Worm (Caenorhabditis elegans) whole organism, young adult: Measurements from ENCODE around the gene T13C5.7.

Experiments used
- B0261.1 ChIP-seq: sonication (generic microtip); optimal IDR thresholded peaks from 2 replicates; lab custom pipeline; 2016; ENCODE audit warnings: mild to moderate bottlenecking, missing genetic modification characterization, moderate library complexity, missing compliant biosample characterization
- D2030.7 ChIP-seq: fragments of 200-800 bp; sonication (Bioruptor generic); IDR thresholded peaks from 2 replicates; pipeline ENCODE4 v1.3.6; 2022; ENCODE audit warnings: missing genetic modification reagents, missing genetic modification characterization, missing compliant biosample characterization
- F23B12.7 ChIP-seq: sonication (generic microtip); optimal IDR thresholded peaks from 2 replicates; lab custom pipeline; 2017; ENCODE audit warnings: missing genetic modification characterization, mild to moderate bottlenecking, missing compliant biosample characterization, antibody characterized with exemption, moderate library complexity; ENCODE audit not compliant: insufficient read depth
- F39B2.1 ChIP-seq: fragments of 200-800 bp; sonication (Bioruptor generic); IDR thresholded peaks from 2 replicates; pipeline ENCODE4 v1.3.6; 2022; ENCODE audit warnings: missing genetic modification reagents, missing genetic modification characterization, missing compliant biosample characterization
- F52B5.7 ChIP-seq: sonication (generic microtip); optimal IDR thresholded peaks from 2 replicates; lab custom pipeline; 2016; ENCODE audit warnings: mild to moderate bottlenecking, missing genetic modification characterization, missing compliant biosample characterization
- F57A8.1 ChIP-seq: fragments of 200-800 bp; sonication (Bioruptor generic); optimal IDR thresholded peaks from 2 replicates; lab custom pipeline; 2018; ENCODE audit warnings: mild to moderate bottlenecking, missing genetic modification characterization, moderate library complexity, missing compliant biosample characterization
- F57C9.4 ChIP-seq: sonication (generic microtip); optimal IDR thresholded peaks from 2 replicates; lab custom pipeline; 2017; ENCODE audit warnings: mild to moderate bottlenecking, missing genetic modification characterization, missing compliant biosample characterization
- Y56A3A.18 ChIP-seq: fragments of 200-800 bp; sonication (Bioruptor generic); IDR thresholded peaks from 2 replicates; pipeline ENCODE4 v1.3.6; 2022; ENCODE audit warnings: missing genetic modification reagents, missing genetic modification characterization, missing compliant biosample characterization
- Y67H2A.10 ChIP-seq: fragments of 200-800 bp; sonication (Bioruptor generic); conservative IDR thresholded peaks from 2 replicates; pipeline ENCODE4 v1.3.6; 2022; ENCODE audit warnings: missing genetic modification reagents, missing genetic modification characterization, missing compliant biosample characterization
- Y79H2A.3 ChIP-seq: fragments of 200-800 bp; sonication (Bioruptor generic); conservative IDR thresholded peaks from 2 replicates; pipeline ENCODE4 v1.3.6; 2022; ENCODE audit warnings: missing genetic modification reagents, missing genetic modification characterization, missing compliant biosample characterization
- aptf-2 ChIP-seq: fragments of 200-800 bp; sonication (Bioruptor generic); conservative IDR thresholded peaks from 2 replicates; pipeline ENCODE4 v1.3.6; 2022; ENCODE audit warnings: missing genetic modification reagents, missing genetic modification characterization, missing compliant biosample characterization
- athp-1 ChIP-seq: sonication (generic microtip); optimal IDR thresholded peaks from 2 replicates; lab custom pipeline; 2017; ENCODE audit warnings: mild to moderate bottlenecking, missing genetic modification characterization, missing compliant biosample characterization
- attf-5 ChIP-seq: fragments of 200-800 bp; sonication (Bioruptor generic); optimal IDR thresholded peaks from 2 replicates; lab custom pipeline; 2018; ENCODE audit warnings: mild to moderate bottlenecking, missing genetic modification characterization, missing compliant biosample characterization
- bed-2 ChIP-seq: fragments of 200-800 bp; sonication (Bioruptor generic); IDR thresholded peaks from 2 replicates; pipeline ENCODE4 v1.3.6; 2022; ENCODE audit warnings: missing genetic modification reagents, missing genetic modification characterization, missing compliant biosample characterization
- ccch-3 ChIP-seq: fragments of 200-800 bp; sonication (Bioruptor generic); optimal IDR thresholded peaks from 2 replicates; lab custom pipeline; 2018; ENCODE audit warnings: mild to moderate bottlenecking, missing genetic modification characterization, missing compliant biosample characterization
- cebp-2 ChIP-seq: fragments of 200-800 bp; sonication (Bioruptor generic); IDR thresholded peaks from 2 replicates; pipeline ENCODE4 v1.3.6; 2022; ENCODE audit warnings: missing genetic modification characterization, missing compliant biosample characterization
- ceh-27 ChIP-seq: fragments of 200-800 bp; sonication (Bioruptor generic); optimal IDR thresholded peaks from 2 replicates; lab custom pipeline; 2018; ENCODE audit warnings: mild to moderate bottlenecking, missing genetic modification characterization, moderate library complexity, missing compliant biosample characterization
- ceh-79 ChIP-seq: sonication (generic microtip); optimal IDR thresholded peaks from 2 replicates; lab custom pipeline; 2017; ENCODE audit warnings: mild to moderate bottlenecking, missing genetic modification characterization, missing compliant biosample characterization
- die-1 ChIP-seq: sonication (generic microtip); optimal IDR thresholded peaks from 2 replicates; lab custom pipeline; 2016; ENCODE audit warnings: missing genotype, mild to moderate bottlenecking, missing genetic modification characterization, missing compliant biosample characterization
- dpff-1 ChIP-seq: sonication (generic microtip); optimal IDR thresholded peaks from 2 replicates; lab custom pipeline; 2017; ENCODE audit warnings: mild to moderate bottlenecking, missing genetic modification characterization, missing compliant biosample characterization
- ets-4 ChIP-seq: fragments of 200-800 bp; sonication (Bioruptor generic); optimal IDR thresholded peaks from 2 replicates; lab custom pipeline; 2018; ENCODE audit warnings: mild to moderate bottlenecking, missing genetic modification characterization, missing compliant biosample characterization
- gei-17 ChIP-seq: fragments of 200-800 bp; sonication (Bioruptor generic); optimal IDR thresholded peaks from 2 replicates; lab custom pipeline; 2018; ENCODE audit warnings: mild to moderate bottlenecking, missing genetic modification characterization, missing compliant biosample characterization
- hlh-12 ChIP-seq: sonication (generic microtip); optimal IDR thresholded peaks from 2 replicates; lab custom pipeline; 2016; ENCODE audit warnings: missing genetic modification characterization, missing compliant biosample characterization
- hmg-20 ChIP-seq: fragments of 200-800 bp; sonication (Bioruptor generic); IDR thresholded peaks from 2 replicates; pipeline ENCODE4 v1.3.6; 2022; ENCODE audit warnings: missing genetic modification reagents, missing genetic modification characterization, missing compliant biosample characterization
- hsf-1 ChIP-seq: fragments of 200-800 bp; sonication (Bioruptor generic); IDR thresholded peaks from 2 replicates; pipeline ENCODE4 v1.3.6; 2022; ENCODE audit warnings: missing genetic modification reagents, missing genetic modification characterization, missing compliant biosample characterization
- lin-26 ChIP-seq: fragments of 200-800 bp; sonication (Bioruptor generic); IDR thresholded peaks from 2 replicates; pipeline ENCODE4 v1.3.6; 2022; ENCODE audit warnings: missing genetic modification reagents, missing genetic modification characterization, missing compliant biosample characterization
- lin-35 ChIP-seq, 3 experiments: fragments of 150-350 bp in 2 of 3; sonication (generic microtip) in 1 of 3; optimal IDR thresholded peaks; 2 replicates each; lab custom pipeline; 2014 to 2018; ENCODE audit warnings: missing biosample characterization in 3 of 3, missing genetic modification characterization in 3 of 3, missing genetic modification reagents in 3 of 3
- lsl-1 ChIP-seq: fragments of 200-800 bp; sonication (Bioruptor generic); optimal IDR thresholded peaks from 2 replicates; lab custom pipeline; 2018; ENCODE audit warnings: mild to moderate bottlenecking, missing genetic modification characterization, moderate library complexity, missing compliant biosample characterization
- madf-8 ChIP-seq: fragments of 200-800 bp; sonication (Bioruptor generic); conservative IDR thresholded peaks from 2 replicates; pipeline ENCODE4 v1.3.6; 2022; ENCODE audit warnings: missing genetic modification reagents, missing genetic modification characterization, missing compliant biosample characterization
- mcd-1 ChIP-seq: fragments of 200-800 bp; sonication (Bioruptor generic); IDR thresholded peaks from 2 replicates; pipeline ENCODE4 v1.3.6; 2022; ENCODE audit warnings: missing genetic modification reagents, missing genetic modification characterization, missing compliant biosample characterization
- mel-28 ChIP-seq: sonication (generic microtip); optimal IDR thresholded peaks from 2 replicates; lab custom pipeline; 2016; ENCODE audit warnings: borderline replicate concordance, mild to moderate bottlenecking, missing genetic modification characterization, missing compliant biosample characterization
- nfyb-1 ChIP-seq: fragments of 200-800 bp; sonication (Bioruptor generic); IDR thresholded peaks from 2 replicates; pipeline ENCODE4 v1.3.6; 2022; ENCODE audit warnings: missing genetic modification reagents, missing genetic modification characterization, missing compliant biosample characterization
- nhr-80 ChIP-seq: sonication (generic microtip); optimal IDR thresholded peaks from 2 replicates; lab custom pipeline; 2016; ENCODE audit warnings: missing genetic modification characterization, missing compliant biosample characterization
- pbrm-1 ChIP-seq: fragments of 200-800 bp; sonication (Bioruptor generic); IDR thresholded peaks from 2 replicates; pipeline ENCODE4 v1.3.6; 2022; ENCODE audit warnings: missing genetic modification reagents, missing genetic modification characterization, missing compliant biosample characterization
- pha-4 ChIP-seq: fragments of 150-350 bp; sonication (generic microtip); optimal IDR thresholded peaks from 2 replicates; lab custom pipeline; 2014; ENCODE audit warnings: missing biosample characterization, missing genetic modification reagents, missing genetic modification characterization
- rec-8 ChIP-seq, 2 experiments: sonication (generic microtip); optimal IDR thresholded peaks; 2 replicates each; lab custom pipeline; 2016; ENCODE audit warnings: mild to moderate bottlenecking in 2 of 2, missing genetic modification characterization in 2 of 2, missing genetic modification reagents in 2 of 2, missing genotype in 2 of 2, missing biosample characterization in 1 of 2, missing compliant biosample characterization in 1 of 2, moderate library complexity in 1 of 2
- snpc-1.3 ChIP-seq: sonication (generic microtip); optimal IDR thresholded peaks from 2 replicates; lab custom pipeline; 2017; ENCODE audit warnings: missing genetic modification characterization, mild to moderate bottlenecking, missing compliant biosample characterization, antibody characterized with exemption, moderate library complexity, missing genotype, missing genetic modification reagents; ENCODE audit not compliant: insufficient read depth
- snpc-3.4 ChIP-seq: sonication (generic microtip); optimal IDR thresholded peaks from 2 replicates; lab custom pipeline; 2017; ENCODE audit warnings: missing genetic modification characterization, mild to moderate bottlenecking, missing compliant biosample characterization, antibody characterized with exemption, moderate library complexity, missing genotype, missing genetic modification reagents
- snpc-4 ChIP-seq, 5 experiments: fragments of 150-350 bp in 1 of 5; sonication (generic microtip) in 4 of 5; optimal IDR thresholded peaks; 2 replicates each; lab custom pipeline; 2014 to 2018; ENCODE audit warnings: missing genetic modification characterization in 5 of 5, missing biosample characterization in 3 of 5, antibody characterized with exemption in 2 of 5, mild to moderate bottlenecking in 2 of 5, missing compliant biosample characterization in 2 of 5, missing genotype in 2 of 5, moderate library complexity in 2 of 5, missing genetic modification reagents in 1 of 5
- tbp1 ChIP-seq: fragments of 200-800 bp; sonication (Bioruptor generic); optimal IDR thresholded peaks from 2 replicates; lab custom pipeline; 2018; ENCODE audit warnings: mild to moderate bottlenecking, missing genetic modification characterization, missing compliant biosample characterization
- tbx-9 ChIP-seq: sonication (generic microtip); optimal IDR thresholded peaks from 2 replicates; lab custom pipeline; 2016; ENCODE audit warnings: borderline replicate concordance, missing genetic modification characterization, inconsistent platforms, missing compliant biosample characterization
- xnd-1 ChIP-seq: sonication (generic microtip); optimal IDR thresholded peaks from 2 replicates; lab custom pipeline; 2016; ENCODE audit warnings: missing genotype, missing genetic modification reagents, missing genetic modification characterization, missing compliant biosample characterization
- zim-3 ChIP-seq: sonication (generic microtip); optimal IDR thresholded peaks from 2 replicates; lab custom pipeline; 2017; ENCODE audit warnings: mild to moderate bottlenecking, missing genetic modification characterization, moderate library complexity, missing compliant biosample characterization
- ztf-18 ChIP-seq: sonication (generic microtip); optimal IDR thresholded peaks from 2 replicates; lab custom pipeline; 2016; ENCODE audit warnings: missing genotype, mild to moderate bottlenecking, missing genetic modification characterization, missing compliant biosample characterization
- ztf-22 ChIP-seq: fragments of 200-800 bp; sonication (Bioruptor generic); optimal IDR thresholded peaks from 2 replicates; lab custom pipeline; 2018; ENCODE audit warnings: mild to moderate bottlenecking, missing genetic modification characterization, moderate library complexity, missing compliant biosample characterization
- ztf-28 ChIP-seq: fragments of 200-800 bp; sonication (Bioruptor generic); IDR thresholded peaks from 2 replicates; pipeline ENCODE4 v1.3.6; 2022; ENCODE audit warnings: missing genetic modification reagents, missing genetic modification characterization, missing compliant biosample characterization
- ztf-3 ChIP-seq: fragments of 200-800 bp; sonication (Bioruptor generic); optimal IDR thresholded peaks from 2 replicates; lab custom pipeline; 2018; ENCODE audit warnings: mild to moderate bottlenecking, missing genetic modification characterization, missing compliant biosample characterization

T13C5.7 gene

ce11 chrX:6219892-6220291 lies 39.5 kb downstream of the T13C5.7 start:
- TF ChIP-seq ceh-79 (tag; lab: Kevin White, UChicago) (peak; percentile 20), nfyb-1 (GFP tag; lab: Robert Waterston, UW) (0 out of 2 replicates have a peak, but pooled peaks have one; percentile 57), ccch-3 (GFP tag; lab: Kevin White, UChicago) (no peak), ceh-27 (GFP tag; lab: Kevin White, UChicago) (peak; percentile 62), snpc-4 (GFP tag; optimal IDR thresholded peaks at IDR 0.05; lab: Kevin White, UChicago) (peak; percentile 62), snpc-4 (tag; optimal IDR thresholded peaks at IDR 0.05; lab: Kevin White, UChicago) (no peak), hsf-1 (GFP tag; lab: Robert Waterston, UW) (no peak), tbx-9 (tag; lab: Kevin White, UChicago) (no peak), ztf-28 (GFP tag; lab: Robert Waterston, UW) (peak; percentile 85; the same call in 1 of the 2 replicates), ztf-3 (GFP tag; lab: Kevin White, UChicago) (no peak), xnd-1 (no peak), ztf-18 (tag; lab: Kevin White, UChicago) (peak; percentile 43), madf-8 (GFP tag; lab: Robert Waterston, UW) (no peak), snpc-1.3 (tag; lab: Kevin White, UChicago) (no peak), dpff-1 (tag; lab: Kevin White, UChicago) (no peak), athp-1 (tag; lab: Kevin White, UChicago) (peak; percentile 17), aptf-2 (GFP tag; lab: Robert Waterston, UW) (no peak), ztf-22 (GFP tag; lab: Kevin White, UChicago) (no peak), attf-5 (peak; percentile 66), tbp1 (GFP tag; lab: Kevin White, UChicago) (peak; percentile 93), lin-26 (peak; percentile 89), mcd-1 (GFP tag; lab: Robert Waterston, UW) (no peak), F52B5.7 (tag; lab: Kevin White, UChicago) (peak; percentile 58), nhr-80 (tag; lab: Kevin White, UChicago) (no peak), hmg-20 (GFP tag; lab: Robert Waterston, UW) (peak; percentile 32; the same call in 1 of the 2 replicates), pbrm-1 (peak; percentile 85), F57A8.1 (GFP tag; lab: Kevin White, UChicago) (no peak), pha-4 (tag; lab: Kevin White, UChicago) (no peak), lin-35 (GFP tag; optimal IDR thresholded peaks at IDR 0.05; lab: Kevin White, UChicago) (no peak), Y56A3A.18 (GFP tag; lab: Robert Waterston, UW) (peak; percentile 68; the same call in 1 of the 2 replicates), snpc-3.4 (no peak), B0261.1 (tag; lab: Kevin White, UChicago) (peak; percentile 85), rec-8 (tag; optimal IDR thresholded peaks at IDR 0.05; lab: Kevin White, UChicago) (peak; percentile 65 to 71), Y79H2A.3 (no peak), F39B2.1 (GFP tag; lab: Robert Waterston, UW) (no peak), die-1 (peak; percentile 78), lsl-1 (GFP tag; lab: Kevin White, UChicago) (no peak), F57C9.4 (tag; lab: Kevin White, UChicago) (no peak), D2030.7 (GFP tag; lab: Robert Waterston, UW) (peak; percentile 35; the same call in 1 of the 2 replicates), Y67H2A.10 (GFP tag; lab: Robert Waterston, UW) (no peak), zim-3 (tag; lab: Kevin White, UChicago) (peak; percentile 66), gei-17 (GFP tag; lab: Kevin White, UChicago) (peak; percentile 1), F23B12.7 (tag; lab: Kevin White, UChicago) (no peak), cebp-2 (no peak), bed-2 (GFP tag; lab: Robert Waterston, UW) (no peak), ets-4 (GFP tag; lab: Kevin White, UChicago) (peak; percentile 16), hlh-12 (tag; lab: Kevin White, UChicago) (no peak), mel-28 (tag; lab: Kevin White, UChicago) (no peak)
